Fruit fly (Drosophila melanogaster): ENCODE results near the gene FIG4.

DNA sequence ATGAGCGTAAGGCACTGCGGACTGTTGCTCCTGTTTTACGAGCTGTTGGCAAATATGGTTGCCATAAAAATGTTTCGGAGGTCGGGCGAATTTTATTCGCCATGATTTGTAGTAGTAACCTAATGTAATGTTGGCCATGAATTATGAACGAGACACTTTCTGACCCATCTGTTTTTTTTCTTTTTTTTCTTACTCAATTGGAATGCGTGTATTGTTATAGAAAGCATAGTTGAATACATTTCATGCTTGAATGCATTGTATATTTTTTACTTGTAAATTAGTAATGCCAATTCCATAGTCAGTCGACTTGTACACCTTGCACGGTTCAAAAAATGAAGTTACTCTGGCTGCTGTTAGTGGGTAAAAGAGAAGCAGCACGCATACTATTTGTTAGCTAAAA, 27.5 kb upstream of the FIG4 start, which contains the start of gene CG43056:
- TF ChIP-seq CTCF (optimal IDR thresholded peaks at IDR 0.05), result no peak
- TF ChIP-seq CG8478 (optimal IDR thresholded peaks at IDR 0.05), result no peak
